Worm (Caenorhabditis elegans): ENCODE data around the gene F41B4.3.

DNA sequence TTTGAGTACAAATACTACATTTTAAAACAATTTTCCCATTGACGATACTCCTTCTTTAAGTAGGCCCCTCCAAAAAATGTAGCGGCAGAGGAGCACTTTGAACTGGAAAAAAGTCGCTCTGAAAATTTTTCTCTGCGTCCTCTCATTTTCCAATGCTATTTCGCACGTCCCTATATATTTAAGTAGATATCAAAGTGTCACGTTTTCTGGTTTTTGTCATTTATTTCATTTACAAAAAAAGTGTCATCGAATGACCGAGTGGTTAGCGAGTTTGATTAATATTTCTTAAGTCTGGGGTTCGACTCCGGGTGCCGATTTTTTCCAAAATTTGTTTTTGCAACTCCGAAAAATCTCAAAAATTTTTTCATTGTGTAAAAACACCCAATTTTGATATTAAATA lies 31.0 kb upstream of the F41B4.3 start:
- no peak for TF ChIP-seq unc-39 (tag; optimal IDR thresholded peaks at IDR 0.05)
- TF ChIP-seq nhr-11 (tag; optimal IDR thresholded peaks at IDR 0.05): no peak
- no peak for TF ChIP-seq unc-55 (GFP tag; optimal IDR thresholded peaks at IDR 0.05)
- TF ChIP-seq nhr-23 (tag; optimal IDR thresholded peaks at IDR 0.05): no peak
- no peak for TF ChIP-seq nhr-10 (tag; optimal IDR thresholded peaks at IDR 0.05)
- TF ChIP-seq mdl-1 (tag; optimal IDR thresholded peaks at IDR 0.05): no peak
- TF ChIP-seq nhr-237 (tag; optimal IDR thresholded peaks at IDR 0.05): no peak
- no peak for TF ChIP-seq ceh-82 (tag; optimal IDR thresholded peaks at IDR 0.05)
- no peak for TF ChIP-seq ztf-11 (tag; optimal IDR thresholded peaks at IDR 0.05)
